Worm (Caenorhabditis elegans) whole organism, L4 larva: ENCODE measurements around the gene Y39E4B.6.

ENCODE experiments used
- F37D6.2 ChIP-seq: sonication (generic microtip); optimal IDR thresholded peaks from 2 replicates; lab custom pipeline; 2016; ENCODE audit warnings: mild to moderate bottlenecking, missing genetic modification characterization, missing compliant biosample characterization
- ama-1 ChIP-seq: fragments of 150-350 bp; optimal IDR thresholded peaks from 2 replicates; lab custom pipeline; 2014; ENCODE audit warnings: inconsistent platforms, mixed read lengths
- ceh-28 ChIP-seq: fragments of 150-350 bp; optimal IDR thresholded peaks from 2 replicates; lab custom pipeline; 2014; ENCODE audit warnings: missing biosample characterization, missing genetic modification reagents, missing genetic modification characterization
- ceh-82 ChIP-seq: sonication (generic microtip); optimal IDR thresholded peaks from 2 replicates; lab custom pipeline; 2017; ENCODE audit warnings: missing biosample characterization, missing genetic modification characterization
- lin-38 ChIP-seq: fragments of 200-800 bp; sonication (Bioruptor generic); IDR thresholded peaks from 2 replicates; pipeline ENCODE4 v1.3.6; 2022; ENCODE audit warnings: missing genetic modification reagents, missing genetic modification characterization, missing compliant biosample characterization
- mdl-1 ChIP-seq, 2 experiments: fragments of 150-350 bp in 1 of 2; sonication (generic microtip) in 1 of 2; optimal IDR thresholded peaks; 2 replicates each; lab custom pipeline; 2014 to 2017; ENCODE audit warnings: missing biosample characterization in 2 of 2, missing genetic modification characterization in 2 of 2
- mxl-2 ChIP-seq: fragments of 200-800 bp; sonication (Bioruptor generic); conservative IDR thresholded peaks from 2 replicates; pipeline ENCODE4 v1.3.6; 2022; ENCODE audit warnings: missing genetic modification reagents, missing genetic modification characterization, missing compliant biosample characterization
- nhr-28 ChIP-seq: fragments of 150-350 bp; optimal IDR thresholded peaks from 2 replicates; lab custom pipeline; 2014; ENCODE audit warnings: missing biosample characterization, missing genetic modification characterization
- snpc-4 ChIP-seq: fragments of 150-350 bp; optimal IDR thresholded peaks from 2 replicates; lab custom pipeline; 2014; ENCODE audit warnings: missing biosample characterization, missing genetic modification characterization

DNA sequence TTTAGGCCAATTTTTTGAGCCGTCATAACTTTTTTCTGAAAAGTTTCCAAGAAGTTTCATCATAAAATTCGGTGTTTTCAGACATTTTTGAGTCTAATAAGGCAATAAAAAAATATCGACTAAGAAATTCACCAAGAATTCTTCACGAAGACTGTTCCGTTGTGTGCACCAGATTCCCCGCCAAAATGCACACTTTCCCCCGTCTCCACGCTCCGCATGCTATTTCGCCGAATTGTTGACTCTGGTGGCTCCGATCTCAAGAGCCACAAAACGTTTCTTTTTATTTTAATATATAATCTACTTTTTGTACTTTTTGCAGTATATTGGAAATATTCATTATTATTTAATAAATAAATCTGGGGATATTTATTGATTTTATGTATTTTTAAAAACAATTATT lies 34.9 kb downstream of the Y39E4B.6 start:
- no peak for TF ChIP-seq ceh-28 (tag; lab: Kevin White, UChicago)
- no peak for TF ChIP-seq nhr-28 (tag; lab: Kevin White, UChicago)
- TF ChIP-seq mxl-2 (GFP tag; lab: Robert Waterston, UW): no peak
- TF ChIP-seq mdl-1 (tag; optimal IDR thresholded peaks at IDR 0.05; lab: Kevin White, UChicago): no peak
- TF ChIP-seq lin-38: no peak
- TF ChIP-seq ama-1 (lab: Kevin White, UChicago): no peak
- TF ChIP-seq ceh-82: no peak
- TF ChIP-seq F37D6.2 (tag; lab: Kevin White, UChicago): no peak
- no peak for TF ChIP-seq snpc-4
